Fruit fly (Drosophila melanogaster): ENCODE results near the gene CG42507.

CG42507 gene

DNA sequence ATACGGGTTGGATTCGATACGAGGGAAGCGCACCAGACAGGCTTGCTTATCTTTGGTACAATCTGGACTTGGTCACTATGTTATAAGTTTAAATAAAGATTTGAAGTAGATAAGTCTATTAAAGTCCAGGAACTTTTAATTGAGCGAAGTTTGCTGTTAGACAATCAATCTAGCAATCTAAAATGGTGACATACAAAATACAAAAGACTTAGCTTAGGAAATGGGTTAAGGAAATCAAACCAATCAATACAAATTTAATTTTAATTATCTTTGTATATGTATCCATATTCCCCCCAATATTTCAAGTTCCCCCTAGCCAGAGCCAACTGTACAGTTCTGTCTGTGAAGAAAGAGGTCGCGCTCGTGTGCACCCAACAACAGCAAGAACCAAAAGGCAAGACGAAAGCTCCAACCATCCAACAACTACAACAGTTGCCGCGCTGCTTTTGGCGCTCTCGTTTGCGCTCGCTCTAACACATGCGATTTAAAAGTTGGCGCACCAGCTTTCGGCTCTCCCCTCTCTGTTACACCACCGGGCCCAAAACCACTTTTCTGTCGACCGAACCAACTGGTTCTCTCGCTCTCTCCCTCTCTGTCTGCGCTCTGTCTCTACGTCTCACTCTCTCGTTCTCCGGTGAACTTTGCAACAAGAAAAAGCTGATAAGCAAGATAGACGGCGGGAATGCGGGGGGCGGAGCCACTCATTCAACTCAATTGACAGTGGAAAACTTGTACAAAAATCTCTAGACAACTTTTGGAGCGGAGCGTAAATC, 1.6 kb downstream of the CG42507 start (continued):
- TF ChIP-seq CG5953 (GFP tag; IDR thresholded peaks at IDR 0.05) (peak; percentile 64; the same call in 1 of the 2 replicates), CG4730 (GFP tag; IDR thresholded peaks at IDR 0.05) (peak; percentile 81), sob (GFP tag; IDR thresholded peaks at IDR 0.05) (peak; percentile 39), Dek (tag; optimal IDR thresholded peaks at IDR 0.05) (peak; percentile 85), gem (tag; optimal IDR thresholded peaks at IDR 0.05) (peak; percentile 94), ssp (GFP tag; IDR thresholded peaks at IDR 0.05) (no peak; the same call in 1 of the 2 replicates), yki (optimal IDR thresholded peaks at IDR 0.05) (peak; percentile 73), sens (GFP tag) (peak; percentile 98), toy (GFP tag; IDR thresholded peaks at IDR 0.05) (0 out of 2 replicates have a peak, but pooled peaks have one; percentile 11), NFAT (GFP tag; IDR thresholded peaks at IDR 0.05) (peak; percentile 39; the same call in 1 of the 2 replicates), shn (GFP tag; optimal IDR thresholded peaks at IDR 0.05) (peak; percentile 72), Jarid2 (GFP tag; optimal IDR thresholded peaks at IDR 0.05) (no peak), mam (GFP tag; optimal IDR thresholded peaks at IDR 0.05) (peak; percentile 84), lab (GFP tag; optimal IDR thresholded peaks at IDR 0.05) (peak; percentile 92), CG16863 (GFP tag; optimal IDR thresholded peaks at IDR 0.05) (peak; percentile 62), Chrac-16 (GFP tag; optimal IDR thresholded peaks at IDR 0.05) (peak; percentile 78), Atf-2 (GFP tag; optimal IDR thresholded peaks at IDR 0.05) (peak; percentile 69), CG1024 (GFP tag; IDR thresholded peaks at IDR 0.05) (0 out of 2 replicates have a peak, but pooled peaks have one; percentile 38), unc-4 (GFP tag; IDR thresholded peaks at IDR 0.05; ENCODE audit: partially characterized antibody) (0 out of 2 replicates have a peak, but pooled peaks have one; percentile 29), ab (GFP tag; optimal IDR thresholded peaks at IDR 0.05) (peak; percentile 46), inv (GFP tag; IDR thresholded peaks at IDR 0.05; ENCODE audit: partially characterized antibody) (no peak; the same call in 1 of the 2 replicates), knrl (GFP tag; IDR thresholded peaks at IDR 0.05; ENCODE audit: partially characterized antibody) (no peak), CG2199 (GFP tag; IDR thresholded peaks at IDR 0.05) (no peak), onecut (GFP tag; IDR thresholded peaks at IDR 0.05) (peak; percentile 38), h (optimal IDR thresholded peaks at IDR 0.05) (no peak), Myb (GFP tag; optimal IDR thresholded peaks at IDR 0.05) (peak; percentile 42), CG10274 (GFP tag; optimal IDR thresholded peaks at IDR 0.05) (peak; percentile 75), z (GFP tag; IDR thresholded peaks at IDR 0.05) (peak; percentile 95), Bgb (GFP tag; IDR thresholded peaks at IDR 0.05; ENCODE audit: partially characterized antibody) (0 out of 2 replicates have a peak, but pooled peaks have one; percentile 55), BtbVII (GFP tag; optimal IDR thresholded peaks at IDR 0.05) (peak; percentile 80), CG7839 (tag; optimal IDR thresholded peaks at IDR 0.05) (peak; percentile 94), CG4707 (GFP tag; optimal IDR thresholded peaks at IDR 0.05) (peak; percentile 48), HLH54F (GFP tag; optimal IDR thresholded peaks at IDR 0.05) (peak; percentile 87), sim (GFP tag; IDR thresholded peaks at IDR 0.05) (no peak), Hmx (GFP tag; optimal IDR thresholded peaks at IDR 0.05) (peak; percentile 89), nau (GFP tag; optimal IDR thresholded peaks at IDR 0.05) (peak; percentile 84), ato (GFP tag; IDR thresholded peaks at IDR 0.05; ENCODE audit: partially characterized antibody) (0 out of 2 replicates have a peak, but pooled peaks have one; percentile 20), kay (GFP tag; optimal IDR thresholded peaks at IDR 0.05) (peak; percentile 66), sr (GFP tag; IDR thresholded peaks at IDR 0.05) (no peak; the same call in 2 of the 3 replicates), CG6654 (GFP tag; optimal IDR thresholded peaks at IDR 0.05) (peak; percentile 76), CG10267 (tag; optimal IDR thresholded peaks at IDR 0.05) (peak; percentile 71), CG18262 (tag; optimal IDR thresholded peaks at IDR 0.05) (peak; percentile 87), ERR (GFP tag; optimal IDR thresholded peaks at IDR 0.05) (no peak), CG15269 (tag; optimal IDR thresholded peaks at IDR 0.05) (peak; percentile 93), CG2712 (tag; optimal IDR thresholded peaks at IDR 0.05) (peak; percentile 88), CG43689 (GFP tag; IDR thresholded peaks at IDR 0.05) (peak; percentile 54), Hr78 (GFP tag; optimal IDR thresholded peaks at IDR 0.05) (peak in 1 of 2 experiments; percentile 97), tap (tag; optimal IDR thresholded peaks at IDR 0.05) (peak; percentile 82)
